Fruit fly (Drosophila melanogaster): Measurements from ENCODE around the gene mtrm.

DNA sequence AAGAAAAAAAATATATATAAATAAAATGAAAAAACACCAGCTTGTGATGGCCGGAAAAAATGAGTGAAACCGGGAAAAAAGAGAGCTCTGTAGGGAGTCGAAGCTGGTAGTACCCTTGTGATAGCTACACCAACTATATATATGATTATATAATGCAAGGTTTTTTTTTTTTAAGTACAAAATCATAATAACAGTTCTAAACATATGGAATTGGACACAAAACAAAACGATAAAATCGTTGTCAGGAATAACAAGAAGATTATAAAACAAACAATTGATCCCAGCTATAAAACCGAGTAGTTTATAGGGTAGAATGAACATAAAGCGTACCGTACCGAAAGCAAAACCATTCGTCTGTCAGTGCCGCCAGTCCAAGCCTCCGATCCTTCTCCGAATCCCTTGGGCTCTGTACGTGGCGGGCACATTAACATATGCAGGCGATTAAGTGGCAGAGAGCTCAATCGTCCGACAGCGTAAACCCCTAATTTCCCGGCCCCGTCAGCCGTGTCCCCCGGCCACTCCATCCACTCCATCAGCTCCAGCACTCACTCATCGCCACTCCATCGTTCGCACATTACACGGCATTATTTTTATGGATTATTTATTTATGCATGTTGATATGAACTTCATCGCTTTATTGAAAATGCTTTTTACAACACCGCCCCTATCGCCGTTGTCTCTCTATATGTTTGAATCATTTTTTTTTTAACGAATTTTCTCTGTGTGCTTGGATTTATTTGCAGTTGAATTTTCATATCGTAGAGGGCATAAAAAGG lies 48.6 kb downstream of the mtrm start:
- TF ChIP-seq CG8478 (optimal IDR thresholded peaks at IDR 0.05), result no peak
- TF ChIP-seq CTCF (optimal IDR thresholded peaks at IDR 0.05), result no peak

All from S2 (cell line).